Fruit fly (Drosophila melanogaster) whole organism, prepupa: Measurements from ENCODE around the gene CG11504.

ENCODE experiments used
- Blimp-1 ChIP-seq: fragments of 200-800 bp; sonication (Bioruptor generic); optimal IDR thresholded peaks from 3 replicates; lab custom pipeline; 2017; ENCODE audit warnings: missing biosample characterization, missing genetic modification characterization, mild to moderate bottlenecking, moderate library complexity, missing genetic modification reagents
- CG10631 ChIP-seq: fragments of 200-800 bp; sonication (Bioruptor generic); optimal IDR thresholded peaks from 2 replicates; lab custom pipeline; 2016; ENCODE audit warnings: missing biosample characterization, missing genetic modification characterization
- CG10669 ChIP-seq: fragments of 200-800 bp; sonication (Bioruptor generic); optimal IDR thresholded peaks from 3 replicates; lab custom pipeline; 2018; ENCODE audit warnings: missing biosample characterization, mild to moderate bottlenecking, missing genetic modification characterization, moderate library complexity
- CG1621 ChIP-seq: fragments of 200-800 bp; sonication (Bioruptor generic); optimal IDR thresholded peaks from 3 replicates; lab custom pipeline; 2018; ENCODE audit warnings: missing biosample characterization, mild to moderate bottlenecking, missing genetic modification characterization
- CG16779 ChIP-seq: fragments of 200-800 bp; sonication (Bioruptor generic); optimal IDR thresholded peaks from 3 replicates; lab custom pipeline; 2017; ENCODE audit warnings: missing biosample characterization, mild to moderate bottlenecking, missing genetic modification characterization
- CG31627 ChIP-seq: fragments of 200-800 bp; sonication (Bioruptor generic); optimal IDR thresholded peaks from 3 replicates; lab custom pipeline; 2016; ENCODE audit warnings: missing biosample characterization, missing genetic modification characterization
- CG32006 ChIP-seq: fragments of 200-800 bp; sonication (Bioruptor generic); optimal IDR thresholded peaks from 3 replicates; lab custom pipeline; 2017; ENCODE audit warnings: missing biosample characterization, mild to moderate bottlenecking, missing genetic modification characterization
- CG34406 ChIP-seq: fragments of 200-800 bp; sonication (Bioruptor generic); optimal IDR thresholded peaks from 3 replicates; lab custom pipeline; 2016; ENCODE audit warnings: missing biosample characterization, missing genetic modification characterization
- CG4318 ChIP-seq: fragments of 200-800 bp; sonication (Bioruptor generic); optimal IDR thresholded peaks from 3 replicates; lab custom pipeline; 2017; ENCODE audit warnings: missing biosample characterization, mild to moderate bottlenecking, missing genetic modification characterization
- CG6276 ChIP-seq: fragments of 200-800 bp; sonication (Bioruptor generic); optimal IDR thresholded peaks from 2 replicates; lab custom pipeline; 2017; ENCODE audit warnings: missing biosample characterization, mild to moderate bottlenecking, missing genetic modification characterization
- CG6808 ChIP-seq: fragments of 200-800 bp; sonication (Bioruptor generic); optimal IDR thresholded peaks from 3 replicates; lab custom pipeline; 2017; ENCODE audit warnings: missing biosample characterization, missing genetic modification characterization, mild to moderate bottlenecking, moderate library complexity, missing genetic modification reagents
- CG7368 ChIP-seq: fragments of 200-800 bp; sonication (Bioruptor generic); optimal IDR thresholded peaks from 3 replicates; lab custom pipeline; 2016; ENCODE audit warnings: missing biosample characterization, missing genetic modification characterization
- CG8119 ChIP-seq: fragments of 200-800 bp; sonication (Bioruptor generic); IDR thresholded peaks from 3 replicates; pipeline ENCODE4 v1.3.6; 2022; ENCODE audit warnings: missing biosample characterization, missing genetic modification characterization
- CG8319 ChIP-seq: fragments of 200-800 bp; sonication (Bioruptor generic); optimal IDR thresholded peaks from 3 replicates; lab custom pipeline; 2016; ENCODE audit warnings: missing biosample characterization, missing genetic modification characterization
- CG8632 ChIP-seq: fragments of 200-800 bp; sonication (Bioruptor generic); optimal IDR thresholded peaks from 3 replicates; lab custom pipeline; 2016; ENCODE audit warnings: missing biosample characterization, missing genetic modification characterization
- CG9139 ChIP-seq: fragments of 200-800 bp; sonication (Bioruptor generic); optimal IDR thresholded peaks from 3 replicates; lab custom pipeline; 2017; ENCODE audit warnings: missing biosample characterization, mild to moderate bottlenecking, missing genetic modification characterization
- Eip75B ChIP-seq: fragments of 200-800 bp; sonication (Bioruptor generic); optimal IDR thresholded peaks from 3 replicates; lab custom pipeline; 2016; ENCODE audit warnings: missing biosample characterization, missing genetic modification characterization
- Eip78C ChIP-seq: fragments of 200-800 bp; sonication (Bioruptor generic); peaks from one replicate; lab custom pipeline; 2016; ENCODE audit warnings: missing biosample characterization, missing genetic modification characterization
- Eip93F ChIP-seq: fragments of 200-800 bp; sonication (Bioruptor generic); optimal IDR thresholded peaks from 2 replicates; lab custom pipeline; 2016; ENCODE audit warnings: missing biosample characterization, mild to moderate bottlenecking, missing genetic modification characterization
- Ets96B ChIP-seq: fragments of 200-800 bp; optimal IDR thresholded peaks from 2 replicates; lab custom pipeline; 2019; ENCODE audit warnings: missing biosample characterization, mild to moderate bottlenecking, missing genetic modification characterization, moderate library complexity
- Hr38 ChIP-seq: sonication (Bioruptor generic); optimal IDR thresholded peaks from 2 replicates; lab custom pipeline; 2016; ENCODE audit warnings: missing biosample characterization, missing genetic modification characterization
- Hr39 ChIP-seq: fragments of 200-800 bp; sonication (Bioruptor generic); optimal IDR thresholded peaks from 2 replicates; lab custom pipeline; 2016; ENCODE audit warnings: missing biosample characterization, missing genetic modification characterization
- Hr4 ChIP-seq: fragments of 200-800 bp; sonication (Bioruptor generic); optimal IDR thresholded peaks from 3 replicates; lab custom pipeline; 2016; ENCODE audit warnings: missing biosample characterization, missing genetic modification characterization
- Lpt ChIP-seq: fragments of 200-800 bp; sonication (Bioruptor generic); optimal IDR thresholded peaks from 3 replicates; lab custom pipeline; 2016; ENCODE audit warnings: missing biosample characterization, missing genetic modification characterization
- Met ChIP-seq: fragments of 200-800 bp; sonication (Bioruptor generic); optimal IDR thresholded peaks from 3 replicates; lab custom pipeline; 2016; ENCODE audit warnings: missing biosample characterization, missing genetic modification characterization
- OdsH ChIP-seq: fragments of 200-800 bp; sonication (Bioruptor generic); optimal IDR thresholded peaks from 3 replicates; lab custom pipeline; 2016; ENCODE audit warnings: missing biosample characterization, missing genetic modification characterization
- Sox102F ChIP-seq: fragments of 200-800 bp; sonication (Bioruptor generic); optimal IDR thresholded peaks from 2 replicates; lab custom pipeline; 2016; ENCODE audit warnings: missing biosample characterization, mild to moderate bottlenecking, missing genetic modification characterization
- Sox14 ChIP-seq: fragments of 200-800 bp; sonication (Bioruptor generic); optimal IDR thresholded peaks from 3 replicates; lab custom pipeline; 2016; ENCODE audit warnings: missing biosample characterization, missing genetic modification characterization
- Sox15 ChIP-seq: fragments of 200-800 bp; sonication (Bioruptor generic); optimal IDR thresholded peaks from 3 replicates; lab custom pipeline; 2016; ENCODE audit warnings: missing biosample characterization, missing genetic modification characterization
- achi ChIP-seq: fragments of 200-800 bp; sonication (Bioruptor generic); optimal IDR thresholded peaks from 3 replicates; lab custom pipeline; 2016; ENCODE audit warnings: missing biosample characterization, missing genetic modification characterization
- acj6 ChIP-seq: fragments of 200-800 bp; sonication (Bioruptor generic); optimal IDR thresholded peaks from 3 replicates; lab custom pipeline; 2016; ENCODE audit warnings: missing biosample characterization, missing genetic modification characterization
- cyc ChIP-seq: fragments of 200-800 bp; sonication (Bioruptor generic); optimal IDR thresholded peaks from 3 replicates; lab custom pipeline; 2016; ENCODE audit warnings: missing biosample characterization, missing genetic modification characterization
- dsx ChIP-seq: fragments of 200-800 bp; optimal IDR thresholded peaks from 3 replicates; lab custom pipeline; 2019; ENCODE audit warnings: missing biosample characterization, mild to moderate bottlenecking, missing genetic modification characterization, moderate library complexity; ENCODE audit not compliant: poor library complexity, severe bottlenecking
- eg ChIP-seq: fragments of 200-800 bp; sonication (Bioruptor generic); IDR thresholded peaks from 3 replicates; pipeline ENCODE4 v1.3.6; 2022; ENCODE audit warnings: missing biosample characterization, missing genetic modification characterization
- esn ChIP-seq: fragments of 200-800 bp; sonication (Bioruptor generic); optimal IDR thresholded peaks from 2 replicates; lab custom pipeline; 2016; ENCODE audit warnings: missing biosample characterization, mild to moderate bottlenecking, missing genetic modification characterization, moderate library complexity
- fd59A ChIP-seq: fragments of 200-800 bp; sonication (Bioruptor generic); optimal IDR thresholded peaks from 2 replicates; lab custom pipeline; 2017; ENCODE audit warnings: missing biosample characterization, mild to moderate bottlenecking, missing genetic modification characterization, missing genetic modification reagents
- fd85E ChIP-seq: fragments of 200-800 bp; sonication (Bioruptor generic); optimal IDR thresholded peaks from 3 replicates; lab custom pipeline; 2016; ENCODE audit warnings: missing biosample characterization, missing genetic modification characterization
- lz ChIP-seq: fragments of 200-800 bp; sonication (Bioruptor generic); optimal IDR thresholded peaks from 3 replicates; lab custom pipeline; 2016; ENCODE audit warnings: missing biosample characterization, missing genetic modification characterization
- net ChIP-seq: fragments of 200-800 bp; sonication (Bioruptor generic); optimal IDR thresholded peaks from 3 replicates; lab custom pipeline; 2016; ENCODE audit warnings: missing biosample characterization, missing genetic modification characterization
- pdm3 ChIP-seq: fragments of 200-800 bp; sonication (Bioruptor generic); optimal IDR thresholded peaks from 3 replicates; lab custom pipeline; 2016; ENCODE audit warnings: missing biosample characterization, missing genetic modification characterization
- salr ChIP-seq, 2 experiments: fragments of 200-800 bp; sonication (Bioruptor generic); optimal IDR thresholded peaks; 3 replicates each; lab custom pipeline; 2016 to 2018; ENCODE audit warnings: missing biosample characterization in 2 of 2, missing genetic modification characterization in 2 of 2, mild to moderate bottlenecking in 1 of 2
- spab ChIP-seq: fragments of 200-800 bp; sonication (Bioruptor generic); optimal IDR thresholded peaks from 2 replicates; lab custom pipeline; 2017; ENCODE audit warnings: missing biosample characterization, mild to moderate bottlenecking, missing genetic modification characterization, missing genetic modification reagents
- ss ChIP-seq, 2 experiments: fragments of 200-800 bp; sonication (Bioruptor generic); optimal IDR thresholded peaks; 2 replicates in 1 of 2; 3 replicates in 1 of 2; lab custom pipeline; 2017 to 2018; ENCODE audit warnings: mild to moderate bottlenecking in 2 of 2, missing biosample characterization in 2 of 2, missing genetic modification characterization in 2 of 2, moderate library complexity in 1 of 2
- svp ChIP-seq: fragments of 200-800 bp; sonication (Bioruptor generic); peaks from one replicate; lab custom pipeline; 2016; ENCODE audit warnings: missing biosample characterization, missing genetic modification characterization
- topi ChIP-seq: fragments of 200-800 bp; sonication (Bioruptor generic); optimal IDR thresholded peaks from 3 replicates; lab custom pipeline; 2016; ENCODE audit warnings: missing biosample characterization, missing genetic modification characterization
- vri ChIP-seq: fragments of 200-800 bp; sonication (Bioruptor generic); optimal IDR thresholded peaks from 3 replicates; lab custom pipeline; 2016; ENCODE audit warnings: missing biosample characterization, mild to moderate bottlenecking, missing genetic modification characterization

CG11504 gene

dm6 chr3R:30012602-30013489, 15.1 kb downstream of the CG11504 start (continued):
- TF ChIP-seq esn (GFP tag; lab: Kevin White, UChicago) (no peak), CG34406 (GFP tag; lab: Kevin White, UChicago) (no peak), pdm3 (GFP tag; lab: Kevin White, UChicago) (no peak), Lpt (GFP tag; lab: Kevin White, UChicago) (no peak), dsx (GFP tag; lab: Kevin White, UChicago) (no peak), achi (GFP tag; lab: Kevin White, UChicago) (peak; percentile 32), acj6 (GFP tag; lab: Kevin White, UChicago) (no peak), fd59A (GFP tag; lab: Kevin White, UChicago) (no peak), CG6808 (GFP tag; lab: Kevin White, UChicago) (no peak), net (GFP tag; lab: Kevin White, UChicago) (peak; percentile 23), Hr38 (GFP tag; lab: Kevin White, UChicago) (no peak), CG32006 (peak; percentile 53), CG31627 (peak; percentile 17), Hr39 (GFP tag; lab: Kevin White, UChicago) (no peak), svp (GFP tag; lab: Kevin White, UChicago) (peak; percentile 44), CG8119 (GFP tag; lab: Robert Waterston, UW) (peak; percentile 46; the same call in 1 of the 3 replicates), CG1621 (no peak), Met (GFP tag; lab: Kevin White, UChicago) (no peak), OdsH (GFP tag; lab: Kevin White, UChicago) (peak; percentile 25), CG16779 (no peak), vri (GFP tag; lab: Kevin White, UChicago) (peak; percentile 68), lz (no peak), cyc (no peak), CG4318 (GFP tag; lab: Kevin White, UChicago) (no peak), CG10631 (GFP tag; lab: Kevin White, UChicago) (no peak), spab (GFP tag; lab: Kevin White, UChicago) (no peak), salr (GFP tag; optimal IDR thresholded peaks at IDR 0.05; lab: Kevin White, UChicago) (peak in 1 of 2 experiments; percentile 13), CG10669 (GFP tag; lab: Kevin White, UChicago) (no peak), Blimp-1 (GFP tag; lab: Kevin White, UChicago) (no peak), topi (GFP tag; lab: Kevin White, UChicago) (no peak), Sox15 (GFP tag; lab: Kevin White, UChicago) (no peak), CG8632 (GFP tag; lab: Kevin White, UChicago) (no peak), eg (GFP tag; lab: Robert Waterston, UW) (peak; percentile 62), Sox14 (GFP tag; lab: Kevin White, UChicago) (peak; percentile 27), Hr4 (GFP tag; lab: Kevin White, UChicago) (peak; percentile 55), CG8319 (GFP tag; lab: Kevin White, UChicago) (no peak)

dm6 chr3R:30013909-30014308, 16.2 kb downstream of the CG11504 start:
- TF ChIP-seq Ets96B (tag; lab: Kevin White, UChicago) = peak; percentile 46
- TF ChIP-seq Eip75B (GFP tag; lab: Kevin White, UChicago) = no peak
- TF ChIP-seq fd85E = no peak
- peak; percentile 77 for TF ChIP-seq svp (GFP tag; lab: Kevin White, UChicago)
- peak; percentile 36 for TF ChIP-seq topi (GFP tag; lab: Kevin White, UChicago)
- peak; percentile 72 for TF ChIP-seq dsx (GFP tag; lab: Kevin White, UChicago)
- peak; percentile 5 for TF ChIP-seq Blimp-1 (GFP tag; lab: Kevin White, UChicago)
- peak; percentile 50 for TF ChIP-seq net (GFP tag; lab: Kevin White, UChicago)
- peak; percentile 7 for TF ChIP-seq Met (GFP tag; lab: Kevin White, UChicago)
- TF ChIP-seq Lpt (GFP tag; lab: Kevin White, UChicago) = peak; percentile 16
- TF ChIP-seq CG4318 (GFP tag; lab: Kevin White, UChicago) = no peak
- TF ChIP-seq Sox102F (GFP tag; lab: Kevin White, UChicago) = no peak
- TF ChIP-seq CG10669 (GFP tag; lab: Kevin White, UChicago) = peak; percentile 67
- peak; percentile 88 for TF ChIP-seq CG6808 (GFP tag; lab: Kevin White, UChicago)
- no peak for TF ChIP-seq CG7368 (GFP tag; lab: Kevin White, UChicago)
- TF ChIP-seq eg (GFP tag; lab: Robert Waterston, UW) = no peak
- TF ChIP-seq ss (GFP tag; optimal IDR thresholded peaks at IDR 0.05; lab: Kevin White, UChicago) = peak; percentile 88 to 90
- peak; percentile 2 for TF ChIP-seq Eip93F (GFP tag; lab: Kevin White, UChicago)
- no peak for TF ChIP-seq lz
- no peak for TF ChIP-seq fd59A (GFP tag; lab: Kevin White, UChicago)
- peak; percentile 75 for TF ChIP-seq CG16779
- peak in 1 of 2 experiments; percentile 16 for TF ChIP-seq salr (GFP tag; optimal IDR thresholded peaks at IDR 0.05; lab: Kevin White, UChicago)
- peak; percentile 71 for TF ChIP-seq Eip78C (GFP tag; lab: Kevin White, UChicago)
- peak; percentile 77 for TF ChIP-seq spab (GFP tag; lab: Kevin White, UChicago)
- peak; percentile 93 for TF ChIP-seq CG9139 (GFP tag; lab: Kevin White, UChicago)
- TF ChIP-seq CG34406 (GFP tag; lab: Kevin White, UChicago) = no peak
- peak; percentile 86 for TF ChIP-seq CG6276 (GFP tag; lab: Kevin White, UChicago)
